Fruit fly (Drosophila melanogaster) whole organism, embryonic: ENCODE data around the gene NdufA3.

Experiments used
- Ada2b ChIP-seq: fragments of 200-800 bp; sonication (Bioruptor generic); IDR thresholded peaks from 2 replicates; pipeline ENCODE4 v1.3.6; 2022; ENCODE audit warnings: missing biosample characterization, missing genetic modification characterization
- Bgb ChIP-seq: fragments of 200-800 bp; sonication (Bioruptor generic); IDR thresholded peaks from 2 replicates; pipeline ENCODE4 v1.3.6; 2022; ENCODE audit warnings: missing biosample characterization, missing genetic modification characterization; ENCODE audit not compliant: partially characterized antibody
- Blimp-1 ChIP-seq: fragments of 200-800 bp; sonication (Bioruptor generic); optimal IDR thresholded peaks from 3 replicates; lab custom pipeline; 2018; ENCODE audit warnings: missing biosample characterization, missing genetic modification characterization, mild to moderate bottlenecking, moderate library complexity, missing genetic modification reagents
- CG10209 ChIP-seq: fragments of 200-800 bp; sonication (Bioruptor generic); optimal IDR thresholded peaks from 3 replicates; lab custom pipeline; 2017; ENCODE audit warnings: missing biosample characterization, mild to moderate bottlenecking, missing genetic modification characterization, missing genetic modification reagents
- CG10431 ChIP-seq: fragments of 200-800 bp; sonication (Bioruptor generic); optimal IDR thresholded peaks from 3 replicates; lab custom pipeline; 2018; ENCODE audit warnings: missing biosample characterization, mild to moderate bottlenecking, missing genetic modification characterization
- CG10543 ChIP-seq: fragments of 200-800 bp; sonication (Bioruptor generic); optimal IDR thresholded peaks from 3 replicates; lab custom pipeline; 2017; ENCODE audit warnings: missing biosample characterization, mild to moderate bottlenecking, missing genetic modification characterization, moderate library complexity
- CG11093 ChIP-seq: fragments of 200-800 bp; sonication (Bioruptor generic); IDR thresholded peaks from 3 replicates; pipeline ENCODE4 v1.3.6; 2022; ENCODE audit warnings: missing biosample characterization, missing genetic modification characterization
- CG13624 ChIP-seq: fragments of 200-800 bp; sonication (Bioruptor generic); optimal IDR thresholded peaks from 2 replicates; lab custom pipeline; 2016; ENCODE audit warnings: missing biosample characterization, missing genetic modification characterization
- CG16863 ChIP-seq: fragments of 200-800 bp; sonication (Bioruptor generic); optimal IDR thresholded peaks from 3 replicates; lab custom pipeline; 2016; ENCODE audit warnings: missing biosample characterization, missing genetic modification characterization
- CG17328 ChIP-seq: fragments of 200-800 bp; sonication (Bioruptor generic); IDR thresholded peaks from 2 replicates; pipeline ENCODE4 v1.3.6; 2022; ENCODE audit warnings: missing biosample characterization, missing genetic modification characterization
- CG17912 ChIP-seq: fragments of 200-800 bp; sonication (Bioruptor generic); optimal IDR thresholded peaks from 2 replicates; lab custom pipeline; 2018; ENCODE audit warnings: missing biosample characterization, mild to moderate bottlenecking, missing genetic modification characterization
- CG18764 ChIP-seq: fragments of 200-800 bp; sonication (Bioruptor generic); optimal IDR thresholded peaks from 3 replicates; lab custom pipeline; 2016; ENCODE audit warnings: missing biosample characterization, missing genetic modification characterization
- CG32772 ChIP-seq: fragments of 200-800 bp; sonication (Bioruptor generic); IDR thresholded peaks from 2 replicates; pipeline ENCODE4 v1.3.6; 2022; ENCODE audit warnings: missing biosample characterization, missing genetic modification characterization
- CG3838 ChIP-seq: fragments of 200-800 bp; sonication (Bioruptor generic); optimal IDR thresholded peaks from 3 replicates; lab custom pipeline; 2016; ENCODE audit warnings: missing biosample characterization, missing genetic modification characterization
- CG4617 ChIP-seq: fragments of 200-800 bp; sonication (Bioruptor generic); optimal IDR thresholded peaks from 3 replicates; lab custom pipeline; 2016; ENCODE audit warnings: missing biosample characterization, missing genetic modification characterization, borderline replicate concordance
- CG6683 ChIP-seq: fragments of 200-800 bp; sonication (Bioruptor generic); optimal IDR thresholded peaks from 2 replicates; lab custom pipeline; 2017; ENCODE audit warnings: missing biosample characterization, mild to moderate bottlenecking, missing genetic modification characterization, missing genetic modification reagents
- CG6813 ChIP-seq: fragments of 200-800 bp; sonication (Bioruptor generic); optimal IDR thresholded peaks from 2 replicates; lab custom pipeline; 2017; ENCODE audit warnings: missing biosample characterization, missing genetic modification characterization, mild to moderate bottlenecking, moderate library complexity, missing genetic modification reagents
- CG7745 ChIP-seq: fragments of 200-800 bp; sonication (Bioruptor generic); optimal IDR thresholded peaks from 2 replicates; lab custom pipeline; 2018; ENCODE audit warnings: missing biosample characterization, mild to moderate bottlenecking, missing genetic modification characterization, moderate library complexity
- CG8478 ChIP-seq: fragments of >200 bp; optimal IDR thresholded peaks from 2 replicates; lab custom pipeline; 2018
- CG9817 ChIP-seq: fragments of 200-800 bp; sonication (Bioruptor generic); optimal IDR thresholded peaks from 2 replicates; lab custom pipeline; 2018; ENCODE audit warnings: missing biosample characterization, mild to moderate bottlenecking, missing genetic modification characterization, moderate library complexity
- Deaf1 ChIP-seq: fragments of 200-800 bp; optimal IDR thresholded peaks from 3 replicates; lab custom pipeline; 2019; ENCODE audit warnings: missing biosample characterization, mild to moderate bottlenecking, missing genetic modification characterization, moderate library complexity
- Dfd ChIP-seq, 2 experiments: fragments of >200 bp; optimal IDR thresholded peaks; 2 replicates each; lab custom pipeline; 2017; ENCODE audit warnings: missing biosample characterization in 2 of 2, missing genetic modification characterization in 2 of 2
- Doc2 ChIP-seq: fragments of 200-800 bp; sonication (Bioruptor generic); IDR thresholded peaks from 2 replicates; pipeline ENCODE4 v1.3.6; 2022; ENCODE audit warnings: missing biosample characterization, missing genetic modification characterization
- Drgx ChIP-seq: fragments of 200-800 bp; sonication (Bioruptor generic); IDR thresholded peaks from 2 replicates; pipeline ENCODE4 v1.3.6; 2022; ENCODE audit warnings: missing biosample characterization, missing genetic modification characterization
- ERR ChIP-seq: fragments of 200-800 bp; sonication (Bioruptor generic); optimal IDR thresholded peaks from 2 replicates; lab custom pipeline; 2016; ENCODE audit warnings: missing biosample characterization, missing genetic modification characterization
- Fer2 ChIP-seq: fragments of 200-800 bp; sonication (Bioruptor generic); optimal IDR thresholded peaks from 2 replicates; lab custom pipeline; 2018; ENCODE audit warnings: missing biosample characterization, mild to moderate bottlenecking, missing genetic modification characterization, moderate library complexity
- HLH3B ChIP-seq: fragments of 200-800 bp; sonication (Bioruptor generic); IDR thresholded peaks from 2 replicates; pipeline ENCODE4 v1.3.6; 2022; ENCODE audit warnings: missing biosample characterization, missing genetic modification characterization
- Hr3 ChIP-seq: fragments of 200-800 bp; sonication (Bioruptor generic); optimal IDR thresholded peaks from 3 replicates; lab custom pipeline; 2016; ENCODE audit warnings: missing biosample characterization, missing genetic modification characterization
- Hr39 ChIP-seq: fragments of >200 bp; optimal IDR thresholded peaks from 2 replicates; lab custom pipeline; 2017
- Kr ChIP-seq: fragments of 200-800 bp; sonication (Bioruptor generic); optimal IDR thresholded peaks from 2 replicates; lab custom pipeline; 2017; ENCODE audit warnings: missing biosample characterization, mild to moderate bottlenecking, missing genetic modification characterization
- Lpt ChIP-seq: fragments of >200 bp; optimal IDR thresholded peaks from 2 replicates; lab custom pipeline; 2018; ENCODE audit warnings: missing biosample characterization, missing genetic modification characterization
- NC2α ChIP-seq: fragments of 200-800 bp; sonication (Bioruptor generic); optimal IDR thresholded peaks from 2 replicates; lab custom pipeline; 2016; ENCODE audit warnings: missing biosample characterization, missing genetic modification characterization
- NC2β ChIP-seq: fragments of 200-800 bp; sonication (Bioruptor generic); optimal IDR thresholded peaks from 2 replicates; lab custom pipeline; 2016; ENCODE audit warnings: missing biosample characterization, missing genetic modification characterization
- Nf-YA ChIP-seq: fragments of 200-800 bp; sonication (Bioruptor generic); IDR thresholded peaks from 2 replicates; pipeline ENCODE4 v1.3.6; 2022; ENCODE audit warnings: missing biosample characterization, missing genetic modification characterization
- Oli ChIP-seq: fragments of 200-800 bp; sonication (Bioruptor generic); optimal IDR thresholded peaks from 2 replicates; lab custom pipeline; 2018; ENCODE audit warnings: missing biosample characterization, mild to moderate bottlenecking, missing genetic modification characterization, moderate library complexity
- YL-1 ChIP-seq: fragments of 200-800 bp; sonication (Bioruptor generic); optimal IDR thresholded peaks from 3 replicates; lab custom pipeline; 2017; ENCODE audit warnings: missing biosample characterization, mild to moderate bottlenecking, missing genetic modification characterization
- bab2 ChIP-seq: fragments of 200-800 bp; sonication (Bioruptor generic); optimal IDR thresholded peaks from 2 replicates; lab custom pipeline; 2016; ENCODE audit warnings: missing biosample characterization, missing genetic modification characterization
- danr ChIP-seq: fragments of 200-800 bp; sonication (Bioruptor generic); IDR thresholded peaks from 2 replicates; pipeline ENCODE4 v1.3.6; 2022; ENCODE audit warnings: missing biosample characterization, missing genetic modification characterization
- eyg ChIP-seq: fragments of 200-800 bp; sonication (Bioruptor generic); optimal IDR thresholded peaks from 3 replicates; lab custom pipeline; 2016; ENCODE audit warnings: missing biosample characterization, missing genetic modification characterization
- her ChIP-seq: fragments of 200-800 bp; sonication (Bioruptor generic); optimal IDR thresholded peaks from 2 replicates; lab custom pipeline; 2016; ENCODE audit warnings: missing biosample characterization, missing genetic modification characterization
- knrl ChIP-seq: fragments of 200-800 bp; sonication (Bioruptor generic); IDR thresholded peaks from 3 replicates; pipeline ENCODE4 v1.3.6; 2022; ENCODE audit warnings: missing biosample characterization, missing genetic modification characterization; ENCODE audit not compliant: partially characterized antibody
- lmd ChIP-seq: fragments of 200-800 bp; sonication (Bioruptor generic); IDR thresholded peaks from 2 replicates; pipeline ENCODE4 v1.3.6; 2022; ENCODE audit warnings: missing biosample characterization, missing genetic modification characterization
- lov ChIP-seq, 2 experiments: fragments of 200-800 bp in 1 of 2; fragments of >200 bp in 1 of 2; sonication (Bioruptor generic) in 1 of 2; IDR thresholded peaks in 1 of 2; optimal IDR thresholded peaks in 1 of 2; 2 replicates in 1 of 2; 3 replicates in 1 of 2; pipeline versions ENCODE4 v1.3.6 to Lab custom; 2017 to 2022; ENCODE audit warnings: missing biosample characterization in 1 of 2, missing genetic modification characterization in 1 of 2
- otp ChIP-seq: fragments of 200-800 bp; sonication (Bioruptor generic); IDR thresholded peaks from 3 replicates; pipeline ENCODE4, ENCODE4 v1.3.6; 2022; ENCODE audit warnings: missing biosample characterization, missing genetic modification characterization
- ranshi ChIP-seq: fragments of 200-800 bp; sonication (Bioruptor generic); IDR thresholded peaks from 2 replicates; pipeline ENCODE4 v1.3.6; 2022; ENCODE audit warnings: missing biosample characterization, missing genetic modification characterization
- sc ChIP-seq, 3 experiments: fragments of >200 bp in 2 of 3; fragments of 200-800 bp in 1 of 3; sonication (Bioruptor generic) in 1 of 3; optimal IDR thresholded peaks; 2 replicates in 2 of 3; 3 replicates in 1 of 3; lab custom pipeline; 2017; ENCODE audit warnings: mild to moderate bottlenecking in 1 of 3, missing biosample characterization in 1 of 3, missing genetic modification characterization in 1 of 3, missing genetic modification reagents in 1 of 3
- seq ChIP-seq: fragments of 200-800 bp; sonication (Bioruptor generic); IDR thresholded peaks from 2 replicates; pipeline ENCODE4 v1.3.6; 2022; ENCODE audit warnings: missing biosample characterization, missing genetic modification characterization
- so ChIP-seq: fragments of 200-800 bp; sonication (Bioruptor generic); IDR thresholded peaks from 3 replicates; pipeline ENCODE4 v1.3.6; 2022; ENCODE audit warnings: missing biosample characterization, missing genetic modification characterization
- tll ChIP-seq, 2 experiments: fragments of 200-800 bp in 1 of 2; fragments of >200 bp in 1 of 2; sonication (Bioruptor generic) in 1 of 2; optimal IDR thresholded peaks; 2 replicates each; lab custom pipeline; 2017 to 2019; ENCODE audit warnings: missing biosample characterization in 2 of 2, missing genetic modification characterization in 2 of 2, mild to moderate bottlenecking in 1 of 2, moderate library complexity in 1 of 2
- vvl ChIP-seq: fragments of 200-800 bp; sonication (Bioruptor generic); IDR thresholded peaks from 2 replicates; pipeline ENCODE4 v1.3.6; 2022; ENCODE audit warnings: missing biosample characterization, missing genetic modification characterization

The NdufA3 gene

dm6 chrX:9155134-9155533 lies 4.7 kb downstream of the NdufA3 start (continued):
- peak; percentile 67 for TF ChIP-seq Oli (tag; lab: Kevin White, UChicago)
- no peak for TF ChIP-seq Doc2 (GFP tag; lab: Robert Waterston, UW)
- TF ChIP-seq CG10209 (GFP tag; lab: Kevin White, UChicago) = peak; percentile 65
- no peak for TF ChIP-seq CG13624 (GFP tag; lab: Kevin White, UChicago)
- peak; percentile 15 for TF ChIP-seq CG10431 (GFP tag; lab: Kevin White, UChicago)
- TF ChIP-seq HLH3B (GFP tag; lab: Robert Waterston, UW) = peak; percentile 54
- peak; percentile 36 for TF ChIP-seq CG16863
- TF ChIP-seq CG6683 (GFP tag; lab: Kevin White, UChicago) = peak; percentile 9
- peak; percentile 50 for TF ChIP-seq Drgx (GFP tag; lab: Robert Waterston, UW)
- no peak for TF ChIP-seq tll (GFP tag; optimal IDR thresholded peaks at IDR 0.05; lab: Kevin White, UChicago)
- TF ChIP-seq sc (optimal IDR thresholded peaks at IDR 0.05; lab: Kevin White, UChicago) = no peak
- TF ChIP-seq sc (GFP tag; optimal IDR thresholded peaks at IDR 0.05; lab: Kevin White, UChicago) = no peak
- TF ChIP-seq Lpt (GFP tag; lab: Kevin White, UChicago) = no peak
- TF ChIP-seq Fer2 (tag; lab: Kevin White, UChicago) = peak; percentile 23
- TF ChIP-seq CG7745 = no peak
- TF ChIP-seq ERR (GFP tag; lab: Kevin White, UChicago) = peak; percentile 18
- no peak for TF ChIP-seq NC2β (GFP tag; lab: Kevin White, UChicago)
- TF ChIP-seq CG11093 (GFP tag; lab: Robert Waterston, UW) = no peak
- peak; percentile 66 for TF ChIP-seq Blimp-1 (GFP tag; lab: Kevin White, UChicago)
- no peak for TF ChIP-seq Nf-YA (GFP tag; lab: Robert Waterston, UW)
- TF ChIP-seq CG18764 (GFP tag; lab: Kevin White, UChicago) = peak; percentile 44
- TF ChIP-seq YL-1 (GFP tag; lab: Kevin White, UChicago) = no peak
- TF ChIP-seq vvl (GFP tag; lab: Robert Waterston, UW) = peak; percentile 42; the same call in 1 of the 2 replicates
- TF ChIP-seq Deaf1 = peak; percentile 25
- no peak for TF ChIP-seq danr
- TF ChIP-seq bab2 (GFP tag; lab: Kevin White, UChicago) = peak; percentile 64
- TF ChIP-seq CG17912 = no peak
- 0 out of 2 replicates have a peak, but pooled peaks have one; percentile 39 for TF ChIP-seq ranshi (GFP tag; lab: Robert Waterston, UW)
- TF ChIP-seq Ada2b (GFP tag; lab: Robert Waterston, UW) = peak; percentile 51; the same call in 1 of the 2 replicates
- TF ChIP-seq otp (GFP tag; lab: Robert Waterston, UW) = no peak
- TF ChIP-seq CG32772 = 0 out of 2 replicates have a peak, but pooled peaks have one; percentile 21
- TF ChIP-seq knrl (GFP tag; lab: Robert Waterston, UW) = no peak
- peak; percentile 63 for TF ChIP-seq CG6813 (GFP tag; lab: Kevin White, UChicago)
- no peak for TF ChIP-seq CG4617 (GFP tag; lab: Kevin White, UChicago)
- no peak for TF ChIP-seq Dfd (GFP tag; optimal IDR thresholded peaks at IDR 0.05; lab: Kevin White, UChicago)
- TF ChIP-seq eyg (GFP tag; lab: Kevin White, UChicago) = peak; percentile 2
- TF ChIP-seq Kr = no peak
- TF ChIP-seq CG17328 (GFP tag; lab: Robert Waterston, UW) = 0 out of 2 replicates have a peak, but pooled peaks have one; percentile 16
- TF ChIP-seq NC2α (GFP tag; lab: Kevin White, UChicago) = no peak
- peak; percentile 48; the same call in 1 of the 2 replicates for TF ChIP-seq lmd (GFP tag; lab: Robert Waterston, UW)
- no peak for TF ChIP-seq Hr39 (lab: Kevin White, UChicago)
- 0 out of 2 replicates have a peak, but pooled peaks have one; percentile 13 for TF ChIP-seq seq (GFP tag; lab: Robert Waterston, UW)
- TF ChIP-seq her (GFP tag; lab: Kevin White, UChicago) = no peak
- no peak for TF ChIP-seq CG10543 (GFP tag; lab: Kevin White, UChicago)
- no peak for TF ChIP-seq CG8478
- no peak for TF ChIP-seq so (GFP tag; lab: Robert Waterston, UW)
- TF ChIP-seq Bgb = no peak
- no peak for TF ChIP-seq CG3838
- peak; percentile 55 for TF ChIP-seq CG9817 (tag; lab: Kevin White, UChicago)
- no peak for TF ChIP-seq lov (optimal IDR thresholded peaks at IDR 0.05; lab: Kevin White, UChicago)
- TF ChIP-seq lov (GFP tag; IDR thresholded peaks at IDR 0.05; lab: Robert Waterston, UW) = no peak
- TF ChIP-seq Hr3 = peak; percentile 36
